Fruit fly (Drosophila melanogaster) whole organism, embryonic: ENCODE results near the gene dpr9.
A peak's percentile ranks its signal among the peaks of the same experiment; 100 is the strongest.

Source experiments
- Adf1 ChIP-seq: fragments of 200-800 bp; sonication (Bioruptor generic); IDR thresholded peaks from 2 replicates; pipeline ENCODE4 v1.3.6; 2022; ENCODE audit warnings: missing biosample characterization, missing genetic modification characterization
- BtbVII ChIP-seq: fragments of 200-800 bp; sonication (Bioruptor generic); optimal IDR thresholded peaks from 3 replicates; lab custom pipeline; 2017; ENCODE audit warnings: missing biosample characterization, mild to moderate bottlenecking, missing genetic modification characterization
- C15 ChIP-seq: fragments of 200-800 bp; sonication (Bioruptor generic); IDR thresholded peaks from 3 replicates; pipeline ENCODE4 v1.3.6; 2022; ENCODE audit warnings: missing biosample characterization, missing genetic modification characterization
- CG10321 ChIP-seq: fragments of 200-800 bp; sonication (Bioruptor generic); IDR thresholded peaks from 2 replicates; pipeline ENCODE4 v1.3.6; 2022; ENCODE audit warnings: missing biosample characterization, missing genetic modification characterization
- CG12219 ChIP-seq: fragments of 200-800 bp; sonication (Bioruptor generic); optimal IDR thresholded peaks from 3 replicates; lab custom pipeline; 2018; ENCODE audit warnings: missing biosample characterization, mild to moderate bottlenecking, missing genetic modification characterization
- CG14441 ChIP-seq: fragments of 200-800 bp; sonication (Bioruptor generic); IDR thresholded peaks from 2 replicates; pipeline ENCODE4 v1.3.6; 2022; ENCODE audit warnings: missing biosample characterization, missing genetic modification characterization
- CG15269 ChIP-seq: fragments of 200-800 bp; sonication (Bioruptor generic); optimal IDR thresholded peaks from 2 replicates; lab custom pipeline; 2018; ENCODE audit warnings: missing biosample characterization, mild to moderate bottlenecking, missing genetic modification characterization, moderate library complexity
- CG15601 ChIP-seq: fragments of 200-800 bp; sonication (Bioruptor generic); optimal IDR thresholded peaks from 3 replicates; lab custom pipeline; 2019; ENCODE audit warnings: missing biosample characterization, mild to moderate bottlenecking, missing genetic modification characterization, moderate library complexity
- CG15696 ChIP-seq: fragments of 200-800 bp; sonication (Bioruptor generic); optimal IDR thresholded peaks from 2 replicates; lab custom pipeline; 2019; ENCODE audit warnings: missing biosample characterization, mild to moderate bottlenecking, missing genetic modification characterization, moderate library complexity
- CG1603 ChIP-seq: fragments of 200-800 bp; sonication (Bioruptor generic); optimal IDR thresholded peaks from 2 replicates; lab custom pipeline; 2019; ENCODE audit warnings: missing biosample characterization, mild to moderate bottlenecking, missing genetic modification characterization, moderate library complexity
- CG2199 ChIP-seq: fragments of 200-800 bp; sonication (Bioruptor generic); IDR thresholded peaks from 3 replicates; pipeline ENCODE4 v1.3.6; 2022; ENCODE audit warnings: missing biosample characterization, missing genetic modification characterization
- CG2875 ChIP-seq: fragments of 200-800 bp; sonication (Bioruptor generic); optimal IDR thresholded peaks from 2 replicates; lab custom pipeline; 2017; ENCODE audit warnings: missing biosample characterization, mild to moderate bottlenecking, missing genetic modification characterization, missing genetic modification reagents
- CG2889 ChIP-seq: fragments of 200-800 bp; sonication (Bioruptor generic); IDR thresholded peaks from 3 replicates; pipeline ENCODE4 v1.3.6; 2022; ENCODE audit warnings: missing biosample characterization, missing genetic modification characterization
- CG6683 ChIP-seq: fragments of 200-800 bp; sonication (Bioruptor generic); optimal IDR thresholded peaks from 2 replicates; lab custom pipeline; 2017; ENCODE audit warnings: missing biosample characterization, mild to moderate bottlenecking, missing genetic modification characterization, missing genetic modification reagents
- CG6689 ChIP-seq: fragments of 200-800 bp; sonication (Bioruptor generic); IDR thresholded peaks from 2 replicates; pipeline ENCODE4 v1.3.6; 2022; ENCODE audit warnings: missing biosample characterization, missing genetic modification characterization
- CG7963 ChIP-seq: fragments of 200-800 bp; sonication (Bioruptor generic); IDR thresholded peaks from 3 replicates; pipeline ENCODE4 v1.3.6; 2022; ENCODE audit warnings: missing biosample characterization, missing genetic modification characterization; ENCODE audit not compliant: partially characterized antibody
- CTCF ChIP-seq: fragments of 200-800 bp; sonication (Bioruptor generic); optimal IDR thresholded peaks from 2 replicates; lab custom pipeline; 2017; ENCODE audit warnings: missing biosample characterization, mild to moderate bottlenecking, missing genetic modification characterization, moderate library complexity
- Hmr ChIP-seq: fragments of 200-800 bp; sonication (Bioruptor generic); optimal IDR thresholded peaks from 3 replicates; lab custom pipeline; 2017; ENCODE audit warnings: mild to moderate bottlenecking, missing biosample characterization, missing genetic modification reagents, missing genetic modification characterization
- Hr78 ChIP-seq, 2 experiments: fragments of 200-800 bp in 1 of 2; fragments of >200 bp in 1 of 2; sonication (Bioruptor generic) in 1 of 2; optimal IDR thresholded peaks; 2 replicates each; lab custom pipeline; 2017 to 2019; ENCODE audit warnings: missing biosample characterization in 2 of 2, missing genetic modification characterization in 2 of 2, mild to moderate bottlenecking in 1 of 2, moderate library complexity in 1 of 2
- Jarid2 ChIP-seq: fragments of 200-800 bp; sonication (Bioruptor generic); optimal IDR thresholded peaks from 3 replicates; lab custom pipeline; 2017; ENCODE audit warnings: mild to moderate bottlenecking, missing biosample characterization, missing genetic modification reagents, missing genetic modification characterization
- Neu2 ChIP-seq: fragments of 200-800 bp; sonication (Bioruptor generic); optimal IDR thresholded peaks from 3 replicates; lab custom pipeline; 2016; ENCODE audit warnings: missing biosample characterization, missing genetic modification characterization, borderline replicate concordance
- Optix ChIP-seq: fragments of 200-800 bp; sonication (Bioruptor generic); IDR thresholded peaks from 3 replicates; pipeline ENCODE4 v1.3.6; 2022; ENCODE audit warnings: missing biosample characterization, missing genetic modification characterization
- PHDP ChIP-seq: fragments of 200-800 bp; sonication (Bioruptor generic); optimal IDR thresholded peaks from 3 replicates; lab custom pipeline; 2018; ENCODE audit warnings: missing biosample characterization, mild to moderate bottlenecking, missing genetic modification characterization, moderate library complexity
- Ravus ChIP-seq: fragments of 200-800 bp; sonication (Bioruptor generic); IDR thresholded peaks from 2 replicates; pipeline ENCODE4 v1.3.6; 2022; ENCODE audit warnings: missing biosample characterization, missing genetic modification characterization
- Rfx ChIP-seq: fragments of 200-800 bp; sonication (Bioruptor generic); IDR thresholded peaks from 2 replicates; pipeline ENCODE4 v1.3.6; 2022; ENCODE audit warnings: missing biosample characterization, missing genetic modification characterization
- Stat92E ChIP-seq, 3 experiments: fragments of >200 bp in 2 of 3; fragments of 200-800 bp in 1 of 3; sonication (Bioruptor generic) in 1 of 3; optimal IDR thresholded peaks; 2 replicates each; lab custom pipeline; 2017 to 2019; ENCODE audit warnings: missing biosample characterization in 3 of 3, missing genetic modification characterization in 3 of 3, mild to moderate bottlenecking in 1 of 3, moderate library complexity in 1 of 3
- TFAM ChIP-seq: fragments of 200-800 bp; sonication (Bioruptor generic); optimal IDR thresholded peaks from 2 replicates; lab custom pipeline; 2017; ENCODE audit warnings: missing biosample characterization, missing genetic modification characterization, inconsistent platforms
- YL-1 ChIP-seq: fragments of 200-800 bp; sonication (Bioruptor generic); optimal IDR thresholded peaks from 3 replicates; lab custom pipeline; 2017; ENCODE audit warnings: missing biosample characterization, mild to moderate bottlenecking, missing genetic modification characterization
- abd-A ChIP-seq: fragments of 200-800 bp; sonication (Bioruptor generic); optimal IDR thresholded peaks from 3 replicates; lab custom pipeline; 2019; ENCODE audit warnings: missing biosample characterization, mild to moderate bottlenecking, missing genetic modification characterization, moderate library complexity
- aop ChIP-seq: fragments of 200-800 bp; sonication (Bioruptor generic); IDR thresholded peaks from 2 replicates; pipeline ENCODE4 v1.3.6; 2022; ENCODE audit warnings: missing biosample characterization, missing genetic modification characterization
- cas ChIP-seq: fragments of 200-800 bp; sonication (Bioruptor generic); IDR thresholded peaks from 2 replicates; pipeline ENCODE4 v1.3.6; 2022; ENCODE audit warnings: missing biosample characterization, missing genetic modification characterization
- crp ChIP-seq, 2 experiments: fragments of 200-800 bp; sonication (Bioruptor generic); optimal IDR thresholded peaks; 2 replicates in 1 of 2; 3 replicates in 1 of 2; lab custom pipeline; 2017; ENCODE audit warnings: missing biosample characterization in 2 of 2, missing genetic modification characterization in 2 of 2, mild to moderate bottlenecking in 1 of 2, moderate library complexity in 1 of 2
- cwo ChIP-seq: fragments of 200-800 bp; sonication (Bioruptor generic); optimal IDR thresholded peaks from 3 replicates; lab custom pipeline; 2017; ENCODE audit warnings: missing biosample characterization, missing genetic modification characterization, mild to moderate bottlenecking, moderate library complexity, missing genetic modification reagents
- ems ChIP-seq: fragments of 200-800 bp; sonication (Bioruptor generic); optimal IDR thresholded peaks from 3 replicates; lab custom pipeline; 2016; ENCODE audit warnings: missing biosample characterization, missing genetic modification characterization
- gce ChIP-seq: fragments of 200-800 bp; sonication (Bioruptor generic); IDR thresholded peaks from 3 replicates; pipeline ENCODE4 v1.3.6; 2022; ENCODE audit warnings: missing biosample characterization, missing genetic modification characterization
- h ChIP-seq: fragments of >200 bp; optimal IDR thresholded peaks from 2 replicates; lab custom pipeline; 2017
- hkb ChIP-seq, 2 experiments: fragments of 200-800 bp in 1 of 2; fragments of >200 bp in 1 of 2; sonication (Bioruptor generic) in 1 of 2; IDR thresholded peaks in 1 of 2; optimal IDR thresholded peaks in 1 of 2; 2 replicates each; pipeline versions ENCODE4 v1.3.6 to Lab custom; 2017 to 2022; ENCODE audit warnings: missing biosample characterization in 1 of 2, missing genetic modification characterization in 1 of 2
- lilli ChIP-seq: fragments of 200-800 bp; sonication (Bioruptor generic); optimal IDR thresholded peaks from 3 replicates; lab custom pipeline; 2016; ENCODE audit warnings: missing biosample characterization, missing genetic modification characterization
- pb ChIP-seq: fragments of 200-800 bp; sonication (Bioruptor generic); optimal IDR thresholded peaks from 3 replicates; lab custom pipeline; 2016; ENCODE audit warnings: missing biosample characterization, missing genetic modification characterization
- pros ChIP-seq: fragments of 200-800 bp; sonication (Bioruptor generic); optimal IDR thresholded peaks from 3 replicates; lab custom pipeline; 2019; ENCODE audit warnings: missing biosample characterization, mild to moderate bottlenecking, missing genetic modification characterization, moderate library complexity
- salm ChIP-seq: fragments of 200-800 bp; sonication (Bioruptor generic); optimal IDR thresholded peaks from 2 replicates; lab custom pipeline; 2018; ENCODE audit warnings: missing biosample characterization, mild to moderate bottlenecking, missing genetic modification characterization
- sd ChIP-seq: fragments of 200-800 bp; sonication (Bioruptor generic); optimal IDR thresholded peaks from 3 replicates; lab custom pipeline; 2018; ENCODE audit warnings: missing biosample characterization, mild to moderate bottlenecking, missing genetic modification characterization, moderate library complexity
- sr ChIP-seq: fragments of 200-800 bp; sonication (Bioruptor generic); IDR thresholded peaks from 3 replicates; pipeline ENCODE4 v1.3.6; 2022; ENCODE audit warnings: missing biosample characterization, missing genetic modification characterization
- tgo ChIP-seq: fragments of 200-800 bp; sonication (Bioruptor generic); IDR thresholded peaks from 3 replicates; pipeline ENCODE4 v1.3.6; 2022; ENCODE audit warnings: missing biosample characterization, missing genetic modification characterization
- trh ChIP-seq: fragments of 200-800 bp; sonication (Bioruptor generic); optimal IDR thresholded peaks from 2 replicates; lab custom pipeline; 2016; ENCODE audit warnings: missing biosample characterization, missing genetic modification characterization
- usp ChIP-seq: fragments of >200 bp; optimal IDR thresholded peaks from 2 replicates; lab custom pipeline; 2017; ENCODE audit warnings: missing biosample characterization, missing genetic modification characterization
- z ChIP-seq: fragments of 200-800 bp; sonication (Bioruptor generic); IDR thresholded peaks from 3 replicates; pipeline ENCODE4 v1.3.6; 2022; ENCODE audit warnings: missing biosample characterization, missing genetic modification characterization

dpr9 gene

dm6 chr3R:15123036-15123715 is 46.2 kb upstream of the dpr9 start (continued):
- no peak for TF ChIP-seq Neu2 (GFP tag; lab: Kevin White, UChicago)
- no peak for TF ChIP-seq tgo
- peak; percentile 11 for TF ChIP-seq sd (tag; lab: Kevin White, UChicago)
- TF ChIP-seq CG15601 (tag; lab: Kevin White, UChicago), result no peak
- TF ChIP-seq salm (tag; lab: Kevin White, UChicago), result no peak
- peak; percentile 15 for TF ChIP-seq CG15269
- TF ChIP-seq Hmr, result no peak
- 0 out of 2 replicates have a peak, but pooled peaks have one; percentile 18 for TF ChIP-seq CG10321 (GFP tag; lab: Robert Waterston, UW)
- TF ChIP-seq sr (GFP tag; lab: Robert Waterston, UW), result peak; percentile 95
- no peak for TF ChIP-seq CG2889 (GFP tag; lab: Robert Waterston, UW)
- TF ChIP-seq gce, result 0 out of 3 replicates have a peak, but pooled peaks have one; percentile 5

- TF ChIP-seq CG15696 (tag; lab: Kevin White, UChicago) (no peak), CG15601 (tag; lab: Kevin White, UChicago) (no peak), CG6683 (GFP tag; lab: Kevin White, UChicago) (no peak), BtbVII (GFP tag; lab: Kevin White, UChicago) (no peak), pb (GFP tag; lab: Kevin White, UChicago) (no peak), CTCF (GFP tag; lab: Kevin White, UChicago) (no peak), PHDP (tag; lab: Kevin White, UChicago) (no peak), Jarid2 (GFP tag; lab: Kevin White, UChicago) (no peak), usp (GFP tag; lab: Kevin White, UChicago) (no peak), trh (GFP tag; lab: Kevin White, UChicago) (no peak), Ravus (no peak), abd-A (tag; lab: Kevin White, UChicago) (peak; percentile 71), CG12219 (GFP tag; lab: Kevin White, UChicago) (no peak), CG1603 (tag; lab: Kevin White, UChicago) (no peak), cwo (GFP tag; lab: Kevin White, UChicago) (peak; percentile 30), C15 (GFP tag; lab: Robert Waterston, UW) (no peak), h (lab: Kevin White, UChicago) (no peak), CG2199 (GFP tag; lab: Robert Waterston, UW) (0 out of 3 replicates have a peak, but pooled peaks have one; percentile 47), Adf1 (peak; percentile 15; the same call in 1 of the 2 replicates), aop (GFP tag; lab: Robert Waterston, UW) (no peak), lilli (GFP tag; lab: Kevin White, UChicago) (no peak), Hr78 (GFP tag; optimal IDR thresholded peaks at IDR 0.05; lab: Kevin White, UChicago) (peak in 1 of 2 experiments; percentile 38), CG7963 (GFP tag; lab: Robert Waterston, UW) (no peak), crp (GFP tag; optimal IDR thresholded peaks at IDR 0.05; lab: Kevin White, UChicago) (no peak), cas (GFP tag; lab: Robert Waterston, UW) (no peak), YL-1 (GFP tag; lab: Kevin White, UChicago) (no peak), hkb (optimal IDR thresholded peaks at IDR 0.05; lab: Kevin White, UChicago) (no peak), hkb (GFP tag; IDR thresholded peaks at IDR 0.05; lab: Robert Waterston, UW) (no peak), CG14441 (no peak), Rfx (GFP tag; lab: Robert Waterston, UW) (no peak), ems (GFP tag; lab: Kevin White, UChicago) (no peak), CG6689 (GFP tag; lab: Robert Waterston, UW) (no peak), Stat92E (GFP tag; optimal IDR thresholded peaks at IDR 0.05; lab: Kevin White, UChicago) (peak in 1 of 3 experiments; percentile 19), TFAM (GFP tag; lab: Kevin White, UChicago) (no peak), Optix (GFP tag; lab: Robert Waterston, UW) (no peak), z (GFP tag; lab: Robert Waterston, UW) (0 out of 3 replicates have a peak, but pooled peaks have one; percentile 25), pros (GFP tag; lab: Kevin White, UChicago) (no peak), CG2875 (GFP tag; lab: Kevin White, UChicago) (no peak)
These were observed 44.8 kb upstream of the dpr9 start for dm6 chr3R:15121599-15122394.
